Fruit fly (Drosophila melanogaster) whole organism, embryonic: ENCODE results near the gene Gs2.

Source experiments
- ATbp ChIP-seq: fragments of 200-800 bp; sonication (Bioruptor generic); optimal IDR thresholded peaks from 2 replicates; lab custom pipeline; 2017; ENCODE audit warnings: missing biosample characterization, mild to moderate bottlenecking, missing genetic modification characterization, missing genetic modification reagents
- Blimp-1 ChIP-seq: fragments of 200-800 bp; sonication (Bioruptor generic); optimal IDR thresholded peaks from 3 replicates; lab custom pipeline; 2018; ENCODE audit warnings: missing biosample characterization, missing genetic modification characterization, mild to moderate bottlenecking, moderate library complexity, missing genetic modification reagents
- CG10462 ChIP-seq: fragments of 200-800 bp; sonication (Bioruptor generic); optimal IDR thresholded peaks from 2 replicates; lab custom pipeline; 2016; ENCODE audit warnings: missing biosample characterization, missing genetic modification characterization
- CG11093 ChIP-seq: fragments of 200-800 bp; sonication (Bioruptor generic); IDR thresholded peaks from 3 replicates; pipeline ENCODE4 v1.3.6; 2022; ENCODE audit warnings: missing biosample characterization, missing genetic modification characterization
- CG12744 ChIP-seq: fragments of 200-800 bp; sonication (Bioruptor generic); optimal IDR thresholded peaks from 2 replicates; lab custom pipeline; 2016; ENCODE audit warnings: missing biosample characterization, missing genetic modification characterization
- CG12769 ChIP-seq: fragments of 200-800 bp; sonication (Bioruptor generic); optimal IDR thresholded peaks from 2 replicates; lab custom pipeline; 2019; ENCODE audit warnings: missing biosample characterization, mild to moderate bottlenecking, missing genetic modification characterization, moderate library complexity
- CG12942 ChIP-seq: fragments of 200-800 bp; sonication (Bioruptor generic); optimal IDR thresholded peaks from 3 replicates; lab custom pipeline; 2016; ENCODE audit warnings: missing biosample characterization, missing genetic modification characterization
- CG15011 ChIP-seq: fragments of 200-800 bp; sonication (Bioruptor generic); optimal IDR thresholded peaks from 3 replicates; lab custom pipeline; 2018; ENCODE audit warnings: missing biosample characterization, mild to moderate bottlenecking, missing genetic modification characterization
- CG15514 ChIP-seq: fragments of 200-800 bp; sonication (Bioruptor generic); optimal IDR thresholded peaks from 3 replicates; lab custom pipeline; 2017; ENCODE audit warnings: missing biosample characterization, missing genetic modification characterization, mild to moderate bottlenecking, moderate library complexity, missing genetic modification reagents
- CG15696 ChIP-seq: fragments of 200-800 bp; sonication (Bioruptor generic); optimal IDR thresholded peaks from 2 replicates; lab custom pipeline; 2019; ENCODE audit warnings: missing biosample characterization, mild to moderate bottlenecking, missing genetic modification characterization, moderate library complexity
- CG16815 ChIP-seq: fragments of 200-800 bp; sonication (Bioruptor generic); optimal IDR thresholded peaks from 3 replicates; lab custom pipeline; 2017; ENCODE audit warnings: missing biosample characterization, mild to moderate bottlenecking, missing genetic modification characterization
- CG17568 ChIP-seq: fragments of 200-800 bp; sonication (Bioruptor generic); optimal IDR thresholded peaks from 2 replicates; lab custom pipeline; 2018; ENCODE audit warnings: missing biosample characterization, mild to moderate bottlenecking, missing genetic modification characterization, moderate library complexity
- CG2116 ChIP-seq: fragments of 200-800 bp; sonication (Bioruptor generic); optimal IDR thresholded peaks from 3 replicates; lab custom pipeline; 2018; ENCODE audit warnings: missing biosample characterization, mild to moderate bottlenecking, missing genetic modification characterization
- CG32532 ChIP-seq: fragments of 200-800 bp; sonication (Bioruptor generic); IDR thresholded peaks from 2 replicates; pipeline ENCODE4 v1.3.6; 2022; ENCODE audit warnings: missing biosample characterization, missing genetic modification characterization
- CG3838 ChIP-seq: fragments of 200-800 bp; sonication (Bioruptor generic); optimal IDR thresholded peaks from 3 replicates; lab custom pipeline; 2016; ENCODE audit warnings: missing biosample characterization, missing genetic modification characterization
- CG42726 ChIP-seq: fragments of 200-800 bp; sonication (Bioruptor generic); IDR thresholded peaks from 2 replicates; pipeline ENCODE4 v1.3.6; 2022; ENCODE audit warnings: missing biosample characterization, missing genetic modification characterization; ENCODE audit not compliant: partially characterized antibody
- CG4282 ChIP-seq: fragments of 200-800 bp; sonication (Bioruptor generic); optimal IDR thresholded peaks from 2 replicates; lab custom pipeline; 2016; ENCODE audit warnings: missing biosample characterization, missing genetic modification characterization
- CG4360 ChIP-seq: fragments of 200-800 bp; sonication (Bioruptor generic); IDR thresholded peaks from 2 replicates; pipeline ENCODE4 v1.3.6; 2022; ENCODE audit warnings: missing biosample characterization, missing genetic modification characterization
- CG4424 ChIP-seq: fragments of 200-800 bp; sonication (Bioruptor generic); optimal IDR thresholded peaks from 3 replicates; lab custom pipeline; 2016; ENCODE audit warnings: missing biosample characterization, missing genetic modification characterization
- CG7271 ChIP-seq: fragments of 200-800 bp; sonication (Bioruptor generic); optimal IDR thresholded peaks from 2 replicates; lab custom pipeline; 2018; ENCODE audit warnings: missing biosample characterization, mild to moderate bottlenecking, missing genetic modification characterization, moderate library complexity
- CG9609 ChIP-seq: fragments of 200-800 bp; sonication (Bioruptor generic); optimal IDR thresholded peaks from 3 replicates; lab custom pipeline; 2016; ENCODE audit warnings: missing biosample characterization, missing genetic modification characterization
- Dek ChIP-seq: fragments of 200-800 bp; sonication (Bioruptor generic); optimal IDR thresholded peaks from 3 replicates; lab custom pipeline; 2019; ENCODE audit warnings: missing biosample characterization, mild to moderate bottlenecking, missing genetic modification characterization, moderate library complexity
- Eip74EF ChIP-seq, 2 experiments: fragments of 200-800 bp in 1 of 2; fragments of >200 bp in 1 of 2; sonication (Bioruptor generic) in 1 of 2; optimal IDR thresholded peaks; 2 replicates each; lab custom pipeline; 2017 to 2019; ENCODE audit warnings: missing biosample characterization in 2 of 2, missing genetic modification characterization in 2 of 2, mild to moderate bottlenecking in 1 of 2, moderate library complexity in 1 of 2
- H15 ChIP-seq: fragments of 200-800 bp; sonication (Bioruptor generic); IDR thresholded peaks from 3 replicates; pipeline ENCODE4 v1.3.6; 2022; ENCODE audit warnings: missing biosample characterization, missing genetic modification characterization
- HLH54F ChIP-seq: fragments of 200-800 bp; sonication (Bioruptor generic); optimal IDR thresholded peaks from 3 replicates; lab custom pipeline; 2016; ENCODE audit warnings: missing biosample characterization, missing genetic modification characterization
- Hr3 ChIP-seq: fragments of 200-800 bp; sonication (Bioruptor generic); optimal IDR thresholded peaks from 3 replicates; lab custom pipeline; 2016; ENCODE audit warnings: missing biosample characterization, missing genetic modification characterization
- Mrtf ChIP-seq: fragments of 200-800 bp; sonication (Bioruptor generic); IDR thresholded peaks from 3 replicates; pipeline ENCODE4 v1.3.6; 2022; ENCODE audit warnings: missing biosample characterization, missing genetic modification characterization
- Ptx1 ChIP-seq: fragments of 200-800 bp; sonication (Bioruptor generic); IDR thresholded peaks from 2 replicates; pipeline ENCODE4 v1.3.6; 2022; ENCODE audit warnings: missing biosample characterization, missing genetic modification characterization
- Xrp1 ChIP-seq: fragments of 200-800 bp; sonication (Bioruptor generic); IDR thresholded peaks from 2 replicates; pipeline ENCODE4 v1.3.6; 2022; ENCODE audit warnings: missing biosample characterization, missing genetic modification characterization
- ase ChIP-seq: fragments of 200-800 bp; sonication (Bioruptor generic); IDR thresholded peaks from 3 replicates; pipeline ENCODE4 v1.3.6; 2022; ENCODE audit warnings: missing biosample characterization, missing genetic modification characterization
- cad ChIP-seq: fragments of >200 bp; optimal IDR thresholded peaks from 2 replicates; lab custom pipeline; 2017; ENCODE audit warnings: missing biosample characterization, missing genetic modification characterization
- eyg ChIP-seq: fragments of 200-800 bp; sonication (Bioruptor generic); optimal IDR thresholded peaks from 3 replicates; lab custom pipeline; 2016; ENCODE audit warnings: missing biosample characterization, missing genetic modification characterization
- fd102C ChIP-seq: fragments of 200-800 bp; sonication (Bioruptor generic); optimal IDR thresholded peaks from 2 replicates; lab custom pipeline; 2018; ENCODE audit warnings: missing biosample characterization, mild to moderate bottlenecking, missing genetic modification characterization, moderate library complexity
- fd64A ChIP-seq: fragments of 200-800 bp; sonication (Bioruptor generic); optimal IDR thresholded peaks from 3 replicates; lab custom pipeline; 2018; ENCODE audit warnings: missing biosample characterization, mild to moderate bottlenecking, missing genetic modification characterization
- ftz-f1 ChIP-seq: fragments of 200-800 bp; sonication (Bioruptor generic); optimal IDR thresholded peaks from 2 replicates; lab custom pipeline; 2016; ENCODE audit warnings: missing biosample characterization, missing genetic modification characterization
- jigr1 ChIP-seq: fragments of 200-800 bp; sonication (Bioruptor generic); IDR thresholded peaks from 3 replicates; pipeline ENCODE4 v1.3.6; 2022; ENCODE audit warnings: missing biosample characterization, missing genetic modification characterization
- jing ChIP-seq: fragments of 200-800 bp; sonication (Bioruptor generic); optimal IDR thresholded peaks from 2 replicates; lab custom pipeline; 2018; ENCODE audit warnings: missing biosample characterization, mild to moderate bottlenecking, missing genetic modification characterization
- lilli ChIP-seq: fragments of 200-800 bp; sonication (Bioruptor generic); optimal IDR thresholded peaks from 3 replicates; lab custom pipeline; 2016; ENCODE audit warnings: missing biosample characterization, missing genetic modification characterization
- lmd ChIP-seq: fragments of 200-800 bp; sonication (Bioruptor generic); IDR thresholded peaks from 2 replicates; pipeline ENCODE4 v1.3.6; 2022; ENCODE audit warnings: missing biosample characterization, missing genetic modification characterization
- lola ChIP-seq, 3 experiments: fragments of >200 bp in 2 of 3; fragments of 200-800 bp in 1 of 3; sonication (Bioruptor generic) in 1 of 3; optimal IDR thresholded peaks; 2 replicates each; lab custom pipeline; 2017 to 2019; ENCODE audit warnings: missing biosample characterization in 3 of 3, missing genetic modification characterization in 3 of 3, mild to moderate bottlenecking in 1 of 3, moderate library complexity in 1 of 3
- maf-S ChIP-seq: fragments of 200-800 bp; sonication (Bioruptor generic); optimal IDR thresholded peaks from 2 replicates; lab custom pipeline; 2016; ENCODE audit warnings: missing biosample characterization, missing genetic modification characterization
- org-1 ChIP-seq: fragments of 200-800 bp; sonication (Bioruptor generic); optimal IDR thresholded peaks from 2 replicates; lab custom pipeline; 2017; ENCODE audit warnings: missing biosample characterization, missing genetic modification characterization
- peb ChIP-seq: fragments of 200-800 bp; sonication (Bioruptor generic); IDR thresholded peaks from 2 replicates; pipeline ENCODE4 v1.3.6; 2022; ENCODE audit warnings: missing biosample characterization, missing genetic modification characterization
- pnt ChIP-seq: fragments of 200-800 bp; sonication (Bioruptor generic); optimal IDR thresholded peaks from 3 replicates; lab custom pipeline; 2016; ENCODE audit warnings: missing biosample characterization, missing genetic modification characterization
- pros ChIP-seq: fragments of 200-800 bp; sonication (Bioruptor generic); optimal IDR thresholded peaks from 3 replicates; lab custom pipeline; 2019; ENCODE audit warnings: missing biosample characterization, mild to moderate bottlenecking, missing genetic modification characterization, moderate library complexity
- sd ChIP-seq: fragments of 200-800 bp; sonication (Bioruptor generic); optimal IDR thresholded peaks from 3 replicates; lab custom pipeline; 2018; ENCODE audit warnings: missing biosample characterization, mild to moderate bottlenecking, missing genetic modification characterization, moderate library complexity
- ssp ChIP-seq: fragments of 200-800 bp; sonication (Bioruptor generic); IDR thresholded peaks from 2 replicates; pipeline ENCODE4 v1.3.6; 2022; ENCODE audit warnings: missing biosample characterization, missing genetic modification characterization
- sug ChIP-seq: fragments of 200-800 bp; optimal IDR thresholded peaks from 2 replicates; lab custom pipeline; 2019; ENCODE audit warnings: missing biosample characterization, mild to moderate bottlenecking, missing genetic modification characterization, moderate library complexity
- tup ChIP-seq: fragments of 200-800 bp; sonication (Bioruptor generic); optimal IDR thresholded peaks from 2 replicates; lab custom pipeline; 2016; ENCODE audit warnings: missing biosample characterization, mild to moderate bottlenecking, missing genetic modification characterization, moderate library complexity

Gene Gs2

dm6 chrX:11454189-11454882, 31.7 kb downstream of the Gs2 start, which contains the start of the genes Evi5 and HP5 (continued):
- peak; percentile 60 for TF ChIP-seq CG4282 (GFP tag; lab: Kevin White, UChicago)
- no peak for TF ChIP-seq ftz-f1 (GFP tag; lab: Kevin White, UChicago)
- TF ChIP-seq fd102C (GFP tag; lab: Kevin White, UChicago), result no peak
- no peak for TF ChIP-seq CG16815 (GFP tag; lab: Kevin White, UChicago)
- peak; percentile 53; the same call in 1 of the 3 replicates for TF ChIP-seq ase (GFP tag; lab: Robert Waterston, UW)
- no peak for TF ChIP-seq CG3838 (GFP tag; lab: Kevin White, UChicago)
- TF ChIP-seq CG9609 (GFP tag; lab: Kevin White, UChicago), result peak; percentile 32
- TF ChIP-seq pnt (GFP tag; lab: Kevin White, UChicago), result peak; percentile 31
- TF ChIP-seq H15 (GFP tag; lab: Robert Waterston, UW), result peak; percentile 29; the same call in 1 of the 3 replicates
- TF ChIP-seq CG7271 (tag; lab: Kevin White, UChicago), result no peak
- TF ChIP-seq Hr3 (GFP tag; lab: Kevin White, UChicago), result peak; percentile 26
- TF ChIP-seq eyg (GFP tag; lab: Kevin White, UChicago), result peak; percentile 6
- peak; percentile 12; the same call in 1 of the 2 replicates for TF ChIP-seq ssp
- TF ChIP-seq CG10462 (GFP tag; lab: Kevin White, UChicago), result no peak
- TF ChIP-seq ATbp (GFP tag; lab: Kevin White, UChicago), result no peak
- no peak for TF ChIP-seq jing (GFP tag; lab: Kevin White, UChicago)
- no peak for TF ChIP-seq pros (GFP tag; lab: Kevin White, UChicago)
- TF ChIP-seq CG15514 (GFP tag; lab: Kevin White, UChicago), result peak; percentile 49
- TF ChIP-seq HLH54F (GFP tag; lab: Kevin White, UChicago), result peak; percentile 56
- TF ChIP-seq CG15011 (GFP tag; lab: Kevin White, UChicago), result no peak
- TF ChIP-seq org-1 (GFP tag; lab: Kevin White, UChicago), result no peak
- peak; percentile 34 for TF ChIP-seq sd (tag; lab: Kevin White, UChicago)
- TF ChIP-seq CG32532 (GFP tag; lab: Robert Waterston, UW), result peak; percentile 71
- peak; percentile 44 for TF ChIP-seq CG12769 (tag; lab: Kevin White, UChicago)
- no peak for TF ChIP-seq CG12744
- TF ChIP-seq CG11093 (GFP tag; lab: Robert Waterston, UW), result no peak; the same call in 2 of the 3 replicates
- peak; percentile 20 for TF ChIP-seq CG12942
- peak; percentile 18 for TF ChIP-seq Dek (tag; lab: Kevin White, UChicago)
- TF ChIP-seq CG2116 (GFP tag; lab: Kevin White, UChicago), result peak; percentile 58
- peak; percentile 58 for TF ChIP-seq sug (tag; lab: Kevin White, UChicago)
- peak in 1 of 3 experiments; percentile 27 for TF ChIP-seq lola (GFP tag; optimal IDR thresholded peaks at IDR 0.05; lab: Kevin White, UChicago)
- TF ChIP-seq peb (GFP tag; lab: Robert Waterston, UW), result no peak
- TF ChIP-seq Eip74EF (GFP tag; optimal IDR thresholded peaks at IDR 0.05; lab: Kevin White, UChicago), result no peak
- no peak for TF ChIP-seq Blimp-1
- peak; percentile 84 for TF ChIP-seq lilli (GFP tag; lab: Kevin White, UChicago)
- peak; percentile 65; the same call in 1 of the 3 replicates for TF ChIP-seq Mrtf (GFP tag; lab: Robert Waterston, UW)
- no peak for TF ChIP-seq fd64A (GFP tag; lab: Kevin White, UChicago)
- TF ChIP-seq CG15696 (tag; lab: Kevin White, UChicago), result peak; percentile 42
- TF ChIP-seq CG17568, result no peak
- TF ChIP-seq CG4360, result no peak
- peak; percentile 38 for TF ChIP-seq CG4424 (GFP tag; lab: Kevin White, UChicago)
- TF ChIP-seq Xrp1 (GFP tag; lab: Robert Waterston, UW), result peak; percentile 55
- no peak for TF ChIP-seq tup
- peak; percentile 32 for TF ChIP-seq maf-S (GFP tag; lab: Kevin White, UChicago)
- no peak for TF ChIP-seq cad (GFP tag; lab: Kevin White, UChicago)
- TF ChIP-seq jigr1 (GFP tag; lab: Robert Waterston, UW), result 0 out of 3 replicates have a peak, but pooled peaks have one; percentile 23
- 0 out of 2 replicates have a peak, but pooled peaks have one; percentile 46 for TF ChIP-seq CG42726 (GFP tag; lab: Robert Waterston, UW)
- TF ChIP-seq lmd (GFP tag; lab: Robert Waterston, UW), result peak; percentile 76
- peak; percentile 72 for TF ChIP-seq Ptx1 (GFP tag; lab: Robert Waterston, UW)
